Fruit fly (Drosophila melanogaster) whole organism, embryonic: ENCODE measurements around the gene fwd.

Experiments
- Abd-B ChIP-seq: fragments of 200-800 bp; sonication (Bioruptor generic); optimal IDR thresholded peaks from 2 replicates; lab custom pipeline; 2018; ENCODE audit warnings: missing biosample characterization, mild to moderate bottlenecking, missing genetic modification characterization, moderate library complexity
- B-H1 ChIP-seq: fragments of 200-800 bp; sonication (Bioruptor generic); IDR thresholded peaks from 3 replicates; pipeline ENCODE4 v1.3.6; 2022; ENCODE audit warnings: missing biosample characterization, missing genetic modification characterization
- Bdp1 ChIP-seq: fragments of 200-800 bp; sonication (Bioruptor generic); optimal IDR thresholded peaks from 3 replicates; lab custom pipeline; 2016; ENCODE audit warnings: missing biosample characterization, missing genetic modification characterization
- BtbVII ChIP-seq: fragments of 200-800 bp; sonication (Bioruptor generic); optimal IDR thresholded peaks from 3 replicates; lab custom pipeline; 2017; ENCODE audit warnings: missing biosample characterization, mild to moderate bottlenecking, missing genetic modification characterization
- CG12104 ChIP-seq: fragments of 200-800 bp; sonication (Bioruptor generic); optimal IDR thresholded peaks from 3 replicates; lab custom pipeline; 2016; ENCODE audit warnings: missing biosample characterization, missing genetic modification characterization
- CG12155 ChIP-seq: fragments of 200-800 bp; sonication (Bioruptor generic); optimal IDR thresholded peaks from 3 replicates; lab custom pipeline; 2016; ENCODE audit warnings: missing biosample characterization, missing genetic modification characterization
- CG12659 ChIP-seq: fragments of 200-800 bp; sonication (Bioruptor generic); optimal IDR thresholded peaks from 3 replicates; lab custom pipeline; 2017; ENCODE audit warnings: mild to moderate bottlenecking, missing biosample characterization, missing genetic modification reagents, missing genetic modification characterization
- CG13287 ChIP-seq: fragments of 200-800 bp; sonication (Bioruptor generic); IDR thresholded peaks from 2 replicates; pipeline ENCODE4 v1.3.6; 2022; ENCODE audit warnings: missing biosample characterization, missing genetic modification characterization; ENCODE audit not compliant: partially characterized antibody
- CG13424 ChIP-seq: fragments of 200-800 bp; sonication (Bioruptor generic); optimal IDR thresholded peaks from 2 replicates; lab custom pipeline; 2019; ENCODE audit warnings: missing biosample characterization, mild to moderate bottlenecking, missing genetic modification characterization, moderate library complexity
- CG14014 ChIP-seq: fragments of 200-800 bp; sonication (Bioruptor generic); IDR thresholded peaks from 2 replicates; pipeline ENCODE4 v1.3.6; 2022; ENCODE audit warnings: missing biosample characterization, missing genetic modification characterization
- CG14860 ChIP-seq: fragments of 200-800 bp; sonication (Bioruptor generic); IDR thresholded peaks from 3 replicates; pipeline ENCODE4 v1.3.6; 2022; ENCODE audit warnings: missing biosample characterization, missing genetic modification characterization; ENCODE audit not compliant: partially characterized antibody
- CG15269 ChIP-seq: fragments of 200-800 bp; sonication (Bioruptor generic); optimal IDR thresholded peaks from 2 replicates; lab custom pipeline; 2018; ENCODE audit warnings: missing biosample characterization, mild to moderate bottlenecking, missing genetic modification characterization, moderate library complexity
- CG17568 ChIP-seq: fragments of 200-800 bp; sonication (Bioruptor generic); optimal IDR thresholded peaks from 2 replicates; lab custom pipeline; 2018; ENCODE audit warnings: missing biosample characterization, mild to moderate bottlenecking, missing genetic modification characterization, moderate library complexity
- CG18262 ChIP-seq: fragments of 200-800 bp; optimal IDR thresholded peaks from 3 replicates; lab custom pipeline; 2019; ENCODE audit warnings: missing biosample characterization, mild to moderate bottlenecking, missing genetic modification characterization, moderate library complexity
- CG2199 ChIP-seq: fragments of 200-800 bp; sonication (Bioruptor generic); IDR thresholded peaks from 3 replicates; pipeline ENCODE4 v1.3.6; 2022; ENCODE audit warnings: missing biosample characterization, missing genetic modification characterization
- CG2202 ChIP-seq: fragments of 200-800 bp; sonication (Bioruptor generic); optimal IDR thresholded peaks from 2 replicates; lab custom pipeline; 2018; ENCODE audit warnings: missing biosample characterization, mild to moderate bottlenecking, missing genetic modification characterization
- CG3065 ChIP-seq: fragments of 200-800 bp; sonication (Bioruptor generic); optimal IDR thresholded peaks from 2 replicates; lab custom pipeline; 2016; ENCODE audit warnings: missing biosample characterization, missing genetic modification characterization
- CG3281 ChIP-seq: fragments of 200-800 bp; sonication (Bioruptor generic); optimal IDR thresholded peaks from 3 replicates; lab custom pipeline; 2017; ENCODE audit warnings: missing biosample characterization, mild to moderate bottlenecking, missing genetic modification characterization
- CG4424 ChIP-seq: fragments of 200-800 bp; sonication (Bioruptor generic); optimal IDR thresholded peaks from 3 replicates; lab custom pipeline; 2016; ENCODE audit warnings: missing biosample characterization, missing genetic modification characterization
- CG7786 ChIP-seq: fragments of 200-800 bp; sonication (Bioruptor generic); optimal IDR thresholded peaks from 2 replicates; lab custom pipeline; 2016; ENCODE audit warnings: missing biosample characterization, missing genetic modification characterization
- CG9817 ChIP-seq: fragments of 200-800 bp; sonication (Bioruptor generic); optimal IDR thresholded peaks from 2 replicates; lab custom pipeline; 2018; ENCODE audit warnings: missing biosample characterization, mild to moderate bottlenecking, missing genetic modification characterization, moderate library complexity
- Deaf1 ChIP-seq: fragments of 200-800 bp; optimal IDR thresholded peaks from 3 replicates; lab custom pipeline; 2019; ENCODE audit warnings: missing biosample characterization, mild to moderate bottlenecking, missing genetic modification characterization, moderate library complexity
- Fer1 ChIP-seq: fragments of 200-800 bp; sonication (Bioruptor generic); optimal IDR thresholded peaks from 2 replicates; lab custom pipeline; 2017; ENCODE audit warnings: missing biosample characterization, mild to moderate bottlenecking, missing genetic modification characterization
- HLH54F ChIP-seq: fragments of 200-800 bp; sonication (Bioruptor generic); optimal IDR thresholded peaks from 3 replicates; lab custom pipeline; 2016; ENCODE audit warnings: missing biosample characterization, missing genetic modification characterization
- Mad ChIP-seq: fragments of 200-800 bp; sonication (Bioruptor generic); optimal IDR thresholded peaks from 2 replicates; lab custom pipeline; 2016; ENCODE audit warnings: missing biosample characterization, missing genetic modification characterization
- NC2β ChIP-seq: fragments of 200-800 bp; sonication (Bioruptor generic); optimal IDR thresholded peaks from 2 replicates; lab custom pipeline; 2016; ENCODE audit warnings: missing biosample characterization, missing genetic modification characterization
- Nf-YA ChIP-seq: fragments of 200-800 bp; sonication (Bioruptor generic); IDR thresholded peaks from 2 replicates; pipeline ENCODE4 v1.3.6; 2022; ENCODE audit warnings: missing biosample characterization, missing genetic modification characterization
- NfI ChIP-seq: fragments of 200-800 bp; sonication (Bioruptor generic); optimal IDR thresholded peaks from 3 replicates; lab custom pipeline; 2018; ENCODE audit warnings: missing biosample characterization, mild to moderate bottlenecking, missing genetic modification characterization, moderate library complexity
- Scr ChIP-seq: fragments of 200-800 bp; sonication (Bioruptor generic); IDR thresholded peaks from 2 replicates; pipeline ENCODE4 v1.3.6; 2022; ENCODE audit warnings: missing biosample characterization, missing genetic modification characterization; ENCODE audit not compliant: partially characterized antibody
- Six4 ChIP-seq: fragments of 200-800 bp; sonication (Bioruptor generic); optimal IDR thresholded peaks from 2 replicates; lab custom pipeline; 2016; ENCODE audit warnings: missing biosample characterization, missing genetic modification characterization
- Taf1 ChIP-seq: fragments of 200-800 bp; sonication (Bioruptor generic); IDR thresholded peaks from 2 replicates; pipeline ENCODE4 v1.3.6; 2022; ENCODE audit warnings: missing biosample characterization, missing genetic modification characterization
- YL-1 ChIP-seq: fragments of 200-800 bp; sonication (Bioruptor generic); optimal IDR thresholded peaks from 3 replicates; lab custom pipeline; 2017; ENCODE audit warnings: missing biosample characterization, mild to moderate bottlenecking, missing genetic modification characterization
- aop ChIP-seq: fragments of 200-800 bp; sonication (Bioruptor generic); IDR thresholded peaks from 2 replicates; pipeline ENCODE4 v1.3.6; 2022; ENCODE audit warnings: missing biosample characterization, missing genetic modification characterization
- br ChIP-seq: fragments of >200 bp; optimal IDR thresholded peaks from 2 replicates; lab custom pipeline; 2017
- btn ChIP-seq: fragments of 200-800 bp; sonication (Bioruptor generic); optimal IDR thresholded peaks from 2 replicates; lab custom pipeline; 2016; ENCODE audit warnings: missing biosample characterization, missing genetic modification characterization
- crp ChIP-seq, 2 experiments: fragments of 200-800 bp; sonication (Bioruptor generic); optimal IDR thresholded peaks; 2 replicates in 1 of 2; 3 replicates in 1 of 2; lab custom pipeline; 2017; ENCODE audit warnings: missing biosample characterization in 2 of 2, missing genetic modification characterization in 2 of 2, mild to moderate bottlenecking in 1 of 2, moderate library complexity in 1 of 2
- dysf ChIP-seq: fragments of 200-800 bp; sonication (Bioruptor generic); IDR thresholded peaks from 3 replicates; pipeline ENCODE4 v1.3.6; 2022; ENCODE audit warnings: missing biosample characterization, missing genetic modification characterization
- kay ChIP-seq: fragments of 200-800 bp; sonication (Bioruptor generic); optimal IDR thresholded peaks from 2 replicates; lab custom pipeline; 2016; ENCODE audit warnings: missing biosample characterization, missing genetic modification characterization
- luna ChIP-seq: fragments of 200-800 bp; sonication (Bioruptor generic); optimal IDR thresholded peaks from 2 replicates; lab custom pipeline; 2016; ENCODE audit warnings: missing biosample characterization, missing genetic modification characterization
- nau ChIP-seq: fragments of 200-800 bp; sonication (Bioruptor generic); optimal IDR thresholded peaks from 3 replicates; lab custom pipeline; 2017; ENCODE audit warnings: missing biosample characterization, mild to moderate bottlenecking, missing genetic modification characterization, missing genetic modification reagents
- nmo ChIP-seq: fragments of 200-800 bp; sonication (Bioruptor generic); optimal IDR thresholded peaks from 2 replicates; lab custom pipeline; 2018; ENCODE audit warnings: missing biosample characterization, mild to moderate bottlenecking, missing genetic modification characterization, moderate library complexity
- onecut ChIP-seq: fragments of 200-800 bp; sonication (Bioruptor generic); IDR thresholded peaks from 2 replicates; pipeline ENCODE4 v1.3.6; 2022; ENCODE audit warnings: missing biosample characterization, missing genetic modification characterization
- org-1 ChIP-seq: fragments of 200-800 bp; sonication (Bioruptor generic); optimal IDR thresholded peaks from 2 replicates; lab custom pipeline; 2017; ENCODE audit warnings: missing biosample characterization, missing genetic modification characterization
- prd ChIP-seq, 3 experiments: fragments of >200 bp in 2 of 3; fragments of 200-800 bp in 1 of 3; sonication (Bioruptor generic) in 1 of 3; optimal IDR thresholded peaks in 2 of 3; IDR thresholded peaks in 1 of 3; 2 replicates in 2 of 3; 3 replicates in 1 of 3; pipeline versions ENCODE4 v1.3.6 to Lab custom; 2017 to 2022; ENCODE audit warnings: missing biosample characterization in 1 of 3, missing genetic modification characterization in 1 of 3
- row ChIP-seq: fragments of 200-800 bp; sonication (Bioruptor generic); IDR thresholded peaks from 3 replicates; pipeline ENCODE4 v1.3.6; 2022; ENCODE audit warnings: missing biosample characterization, missing genetic modification characterization
- seq ChIP-seq: fragments of 200-800 bp; sonication (Bioruptor generic); IDR thresholded peaks from 2 replicates; pipeline ENCODE4 v1.3.6; 2022; ENCODE audit warnings: missing biosample characterization, missing genetic modification characterization
- unc-4 ChIP-seq: fragments of 200-800 bp; sonication (Bioruptor generic); IDR thresholded peaks from 2 replicates; pipeline ENCODE4 v1.3.6; 2022; ENCODE audit warnings: missing biosample characterization, missing genetic modification characterization; ENCODE audit not compliant: partially characterized antibody
- unpg ChIP-seq: fragments of 200-800 bp; sonication (Bioruptor generic); optimal IDR thresholded peaks from 3 replicates; lab custom pipeline; 2018; ENCODE audit warnings: missing biosample characterization, mild to moderate bottlenecking, missing genetic modification characterization, moderate library complexity

Gene fwd

DNA sequence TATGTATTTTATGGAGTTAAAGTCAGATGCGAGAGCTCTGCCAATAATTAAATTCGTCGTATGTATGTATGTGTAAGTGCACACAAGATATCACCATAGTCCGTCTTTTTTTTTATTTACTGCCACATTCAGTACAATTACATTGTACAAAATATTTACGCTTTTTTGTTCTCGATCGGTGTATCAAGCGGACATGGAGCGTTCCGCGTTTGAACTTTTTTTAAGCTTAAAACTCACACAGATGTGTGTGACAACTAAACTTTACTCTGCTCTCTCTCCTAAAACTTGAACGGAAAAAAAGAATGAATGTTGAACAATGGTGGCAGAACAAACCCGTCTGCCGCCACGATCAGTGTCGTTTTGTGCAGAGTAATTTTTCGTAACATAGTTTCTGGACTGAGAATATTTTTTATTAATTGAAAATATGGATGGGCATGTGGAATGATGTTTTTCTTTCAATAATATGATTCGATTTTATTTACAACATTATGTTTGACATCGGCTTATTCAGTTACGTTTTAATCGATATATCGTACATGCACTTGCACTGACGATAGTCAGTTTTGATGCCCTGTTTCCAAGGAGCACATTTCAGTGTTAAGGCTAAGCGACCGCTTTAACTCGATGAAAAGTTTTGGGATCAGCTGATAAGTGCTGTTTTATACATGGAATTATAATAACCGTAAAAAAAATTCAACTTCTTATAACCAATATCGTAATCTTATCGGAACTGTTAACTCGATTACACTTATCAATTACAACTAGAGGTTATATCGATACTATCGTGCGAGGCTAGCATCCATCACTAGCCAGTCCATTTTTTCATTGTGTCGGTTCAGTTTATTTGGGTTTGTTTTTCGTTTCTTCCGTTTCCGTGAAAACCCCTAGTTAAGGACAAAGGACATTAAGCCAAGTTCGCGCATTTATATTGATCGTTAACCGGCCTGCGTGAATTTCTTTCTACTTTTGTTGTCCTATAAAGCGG lies 27.3 kb upstream of the fwd start, which contains the start of gene mth:
TSS of gene mth (minus strand) at position 302 of the 985 bp plus-strand sequence.
- TF ChIP-seq prd (optimal IDR thresholded peaks at IDR 0.05; lab: Kevin White, UChicago) (no peak), prd (GFP tag; IDR thresholded peaks at IDR 0.05; lab: Robert Waterston, UW) (peak; percentile 63), Nf-YA (GFP tag; lab: Robert Waterston, UW) (no peak), CG3281 (GFP tag; lab: Kevin White, UChicago) (peak; percentile 26), nau (no peak), CG2199 (GFP tag; lab: Robert Waterston, UW) (no peak), Six4 (GFP tag; lab: Kevin White, UChicago) (no peak), Deaf1 (tag; lab: Kevin White, UChicago) (peak; percentile 25), Fer1 (GFP tag; lab: Kevin White, UChicago) (no peak), CG2202 (tag; lab: Kevin White, UChicago) (no peak), Abd-B (GFP tag; lab: Kevin White, UChicago) (peak; percentile 60), kay (GFP tag; lab: Kevin White, UChicago) (peak; percentile 22), CG18262 (tag; lab: Kevin White, UChicago) (peak; percentile 49), unpg (GFP tag; lab: Kevin White, UChicago) (no peak), Bdp1 (peak; percentile 29), CG13424 (peak; percentile 37), CG7786 (peak; percentile 34), YL-1 (GFP tag; lab: Kevin White, UChicago) (peak; percentile 34), CG14014 (GFP tag; lab: Robert Waterston, UW) (0 out of 2 replicates have a peak, but pooled peaks have one; percentile 28), Taf1 (GFP tag; lab: Robert Waterston, UW) (no peak; the same call in 1 of the 2 replicates), CG12155 (GFP tag; lab: Kevin White, UChicago) (peak; percentile 25), onecut (GFP tag; lab: Robert Waterston, UW) (no peak), CG4424 (peak; percentile 38), Mad (peak; percentile 43), nmo (peak; percentile 81), Scr (peak; percentile 99), CG13287 (GFP tag; lab: Robert Waterston, UW) (peak; percentile 99), BtbVII (GFP tag; lab: Kevin White, UChicago) (peak; percentile 11), CG9817 (tag; lab: Kevin White, UChicago) (peak; percentile 49), CG12104 (GFP tag; lab: Kevin White, UChicago) (peak; percentile 48), row (GFP tag; lab: Robert Waterston, UW) (peak; percentile 87), NfI (GFP tag; lab: Kevin White, UChicago) (peak; percentile 48), btn (GFP tag; lab: Kevin White, UChicago) (no peak), aop (GFP tag; lab: Robert Waterston, UW) (no peak), NC2β (no peak), CG17568 (GFP tag; lab: Kevin White, UChicago) (no peak), org-1 (GFP tag; lab: Kevin White, UChicago) (no peak), seq (GFP tag; lab: Robert Waterston, UW) (no peak), HLH54F (GFP tag; lab: Kevin White, UChicago) (peak; percentile 32), CG14860 (GFP tag; lab: Robert Waterston, UW) (peak; percentile 100), unc-4 (GFP tag; lab: Robert Waterston, UW) (peak; percentile 99), luna (peak; percentile 33), CG12659 (peak; percentile 87), B-H1 (no peak; the same call in 2 of the 3 replicates), CG3065 (GFP tag; lab: Kevin White, UChicago) (no peak), br (lab: Kevin White, UChicago) (no peak), crp (GFP tag; optimal IDR thresholded peaks at IDR 0.05; lab: Kevin White, UChicago) (peak in 1 of 2 experiments; percentile 54), dysf (peak; percentile 49; the same call in 2 of the 3 replicates), CG15269 (peak; percentile 12)
